Worm (Caenorhabditis elegans) whole organism, L4 larva: ENCODE measurements around the gene K09H11.15.

Experiments used
- R02D3.7 ChIP-seq: fragments of 150-350 bp; sonication (generic microtip); optimal IDR thresholded peaks from 3 replicates; lab custom pipeline; 2014; ENCODE audit warnings: missing biosample characterization, missing genetic modification characterization
- T20F7.1 ChIP-seq: fragments of 200-800 bp; sonication (Bioruptor generic); optimal IDR thresholded peaks from 2 replicates; lab custom pipeline; 2018; ENCODE audit warnings: mild to moderate bottlenecking, missing genetic modification characterization, missing compliant biosample characterization
- Y48G9A.11 ChIP-seq: fragments of 200-800 bp; sonication (Bioruptor generic); IDR thresholded peaks from 2 replicates; pipeline ENCODE4 v1.3.6; 2022; ENCODE audit warnings: missing genetic modification reagents, missing genetic modification characterization, missing compliant biosample characterization
- ZK337.2 ChIP-seq: fragments of 200-800 bp; sonication (Bioruptor generic); IDR thresholded peaks from 2 replicates; pipeline ENCODE4 v1.3.6; 2022; ENCODE audit warnings: missing genetic modification reagents, missing genetic modification characterization, missing compliant biosample characterization
- ZK546.5 ChIP-seq, 2 experiments: sonication (generic microtip); optimal IDR thresholded peaks; 2 replicates each; lab custom pipeline; 2017; ENCODE audit warnings: missing biosample characterization in 2 of 2, missing genetic modification characterization in 2 of 2
- aha-1 ChIP-seq: fragments of 150-350 bp; peaks from one replicate; lab custom pipeline; 2014; ENCODE audit warnings: missing biosample characterization, missing genetic modification characterization
- ama-1 ChIP-seq: fragments of 150-350 bp; optimal IDR thresholded peaks from 2 replicates; lab custom pipeline; 2014; ENCODE audit warnings: inconsistent platforms, mixed read lengths
- ceh-32 ChIP-seq: sonication (generic microtip); optimal IDR thresholded peaks from 2 replicates; lab custom pipeline; 2016; ENCODE audit warnings: mild to moderate bottlenecking, missing genetic modification characterization, missing compliant biosample characterization; ENCODE audit not compliant: poor library complexity
- cey-2 ChIP-seq: sonication (generic microtip); optimal IDR thresholded peaks from 3 replicates; lab custom pipeline; 2017; ENCODE audit warnings: missing genetic modification characterization, mild to moderate bottlenecking, missing compliant biosample characterization, antibody characterized with exemption, borderline replicate concordance; ENCODE audit not compliant: insufficient read depth
- daf-8 ChIP-seq: fragments of 200-800 bp; sonication (Bioruptor generic); IDR thresholded peaks from 2 replicates; pipeline ENCODE4 v1.3.6; 2022; ENCODE audit warnings: missing genetic modification characterization, missing compliant biosample characterization
- dmd-6 ChIP-seq: fragments of 200-800 bp; sonication (Bioruptor generic); IDR thresholded peaks from 2 replicates; pipeline ENCODE4 v1.3.6; 2022; ENCODE audit warnings: missing genetic modification reagents, missing genetic modification characterization, missing compliant biosample characterization
- dmd-9 ChIP-seq: fragments of 200-800 bp; sonication (Bioruptor generic); IDR thresholded peaks from 2 replicates; pipeline ENCODE4 v1.3.6; 2022; ENCODE audit warnings: missing genetic modification reagents, missing genetic modification characterization, missing compliant biosample characterization
- dpl-1 ChIP-seq: fragments of 150-350 bp; optimal IDR thresholded peaks from 2 replicates; lab custom pipeline; 2014; ENCODE audit warnings: missing biosample characterization, missing genetic modification reagents, missing genetic modification characterization
- duxl-1 ChIP-seq: sonication (generic microtip); optimal IDR thresholded peaks from 2 replicates; lab custom pipeline; 2016; ENCODE audit warnings: mild to moderate bottlenecking, missing genetic modification characterization, moderate library complexity, missing compliant biosample characterization; ENCODE audit not compliant: poor library complexity
- dve-1 ChIP-seq: sonication (generic microtip); optimal IDR thresholded peaks from 2 replicates; lab custom pipeline; 2017; ENCODE audit warnings: antibody characterized with exemption, mild to moderate bottlenecking, missing genetic modification characterization, missing compliant biosample characterization; ENCODE audit not compliant: insufficient read depth
- egl-43 ChIP-seq: fragments of 200-800 bp; sonication (Bioruptor generic); IDR thresholded peaks from 2 replicates; pipeline ENCODE4 v1.3.6; 2022; ENCODE audit warnings: missing genetic modification reagents, missing genetic modification characterization, missing compliant biosample characterization
- gei-8 ChIP-seq: fragments of 200-800 bp; sonication (Bioruptor generic); optimal IDR thresholded peaks from 2 replicates; lab custom pipeline; 2018; ENCODE audit warnings: mild to moderate bottlenecking, missing genetic modification characterization, missing compliant biosample characterization
- hif-1 ChIP-seq, 2 experiments: sonication (generic microtip); optimal IDR thresholded peaks; 2 replicates each; lab custom pipeline; 2016 to 2017; ENCODE audit warnings: missing compliant biosample characterization in 2 of 2, missing genetic modification characterization in 2 of 2, missing genetic modification reagents in 2 of 2, missing genotype in 2 of 2, mild to moderate bottlenecking in 1 of 2
- hlh-11 ChIP-seq: fragments of 200-800 bp; sonication (Bioruptor generic); optimal IDR thresholded peaks from 2 replicates; lab custom pipeline; 2018; ENCODE audit warnings: mild to moderate bottlenecking, missing genetic modification characterization, missing compliant biosample characterization
- hlh-30 ChIP-seq: sonication (generic microtip); optimal IDR thresholded peaks from 2 replicates; lab custom pipeline; 2017; ENCODE audit warnings: antibody characterized with exemption, mild to moderate bottlenecking, missing genetic modification characterization, missing compliant biosample characterization; ENCODE audit not compliant: insufficient read depth
- hmg-1.1 ChIP-seq: fragments of 200-800 bp; sonication (Bioruptor generic); IDR thresholded peaks from 2 replicates; pipeline ENCODE4 v1.3.6; 2022; ENCODE audit warnings: missing genetic modification reagents, missing genetic modification characterization, missing compliant biosample characterization
- lin-29 ChIP-seq: fragments of 200-800 bp; sonication (Bioruptor generic); IDR thresholded peaks from 2 replicates; pipeline ENCODE4 v1.3.6; 2022; ENCODE audit warnings: missing genetic modification reagents, missing genetic modification characterization, missing compliant biosample characterization
- lsy-2 ChIP-seq, 2 experiments: fragments of 150-350 bp in 1 of 2; sonication (generic microtip) in 1 of 2; optimal IDR thresholded peaks; 2 replicates each; lab custom pipeline; 2014 to 2017; ENCODE audit warnings: missing biosample characterization in 2 of 2, missing genetic modification characterization in 2 of 2
- mep-1 ChIP-seq: fragments of 150-350 bp; sonication (generic microtip); optimal IDR thresholded peaks from 3 replicates; lab custom pipeline; 2014; ENCODE audit warnings: missing biosample characterization, missing genetic modification characterization
- mxl-3 ChIP-seq: fragments of 200-800 bp; sonication (Bioruptor generic); optimal IDR thresholded peaks from 2 replicates; lab custom pipeline; 2018; ENCODE audit warnings: mild to moderate bottlenecking, missing genetic modification characterization, missing compliant biosample characterization
- nhr-25 ChIP-seq: sonication (generic microtip); optimal IDR thresholded peaks from 2 replicates; lab custom pipeline; 2017; ENCODE audit warnings: missing genetic modification characterization, mild to moderate bottlenecking, missing compliant biosample characterization, antibody characterized with exemption, moderate library complexity, borderline replicate concordance; ENCODE audit not compliant: insufficient read depth
- nhr-28 ChIP-seq: fragments of 150-350 bp; optimal IDR thresholded peaks from 2 replicates; lab custom pipeline; 2014; ENCODE audit warnings: missing biosample characterization, missing genetic modification characterization
- nhr-42 ChIP-seq: fragments of 200-800 bp; sonication (Bioruptor generic); IDR thresholded peaks from 2 replicates; pipeline ENCODE4 v1.3.6; 2022; ENCODE audit warnings: missing genetic modification characterization, missing compliant biosample characterization
- nhr-48 ChIP-seq: sonication (generic microtip); optimal IDR thresholded peaks from 2 replicates; lab custom pipeline; 2016; ENCODE audit warnings: mild to moderate bottlenecking, missing genetic modification characterization, missing compliant biosample characterization
- pha-4 ChIP-seq, 2 experiments: fragments of 150-350 bp in 1 of 2; fragments of 200-800 bp in 1 of 2; sonication (Bioruptor generic) in 1 of 2; IDR thresholded peaks in 1 of 2; optimal IDR thresholded peaks in 1 of 2; 2 replicates each; pipeline versions ENCODE4 v1.3.6 to Lab custom; 2014 to 2022; ENCODE audit warnings: missing genetic modification characterization in 2 of 2, missing genetic modification reagents in 2 of 2, missing biosample characterization in 1 of 2, missing compliant biosample characterization in 1 of 2
- php-3 ChIP-seq: fragments of 200-800 bp; sonication (Bioruptor generic); IDR thresholded peaks from 2 replicates; pipeline ENCODE4 v1.3.6; 2022; ENCODE audit warnings: missing genetic modification reagents, missing genetic modification characterization, missing compliant biosample characterization
- sdz-12 ChIP-seq: fragments of 200-800 bp; sonication (Bioruptor generic); optimal IDR thresholded peaks from 2 replicates; lab custom pipeline; 2018; ENCODE audit warnings: mild to moderate bottlenecking, missing genetic modification characterization, missing compliant biosample characterization
- skn-1 ChIP-seq: fragments of 150-350 bp; optimal IDR thresholded peaks from 2 replicates; lab custom pipeline; 2014; ENCODE audit warnings: missing biosample characterization, missing genetic modification characterization
- tag-97 ChIP-seq: fragments of 200-800 bp; sonication (Bioruptor generic); IDR thresholded peaks from 2 replicates; pipeline ENCODE4 v1.3.6; 2022; ENCODE audit warnings: missing genetic modification characterization, missing compliant biosample characterization
- tra-1 ChIP-seq: fragments of 200-800 bp; sonication (Bioruptor generic); IDR thresholded peaks from 2 replicates; pipeline ENCODE4 v1.3.6; 2022; ENCODE audit warnings: missing genetic modification reagents, missing genetic modification characterization, missing compliant biosample characterization
- unc-62 ChIP-seq, 3 experiments: fragments of 150-350 bp in 1 of 3; sonication (generic microtip); optimal IDR thresholded peaks in 2 of 3; peaks in 1 of 3; 1 replicate in 1 of 3; 2 replicates in 2 of 3; lab custom pipeline; 2014 to 2017; ENCODE audit warnings: missing biosample characterization in 3 of 3, missing genetic modification characterization in 3 of 3, missing genetic modification reagents in 3 of 3, missing genotype in 1 of 3
- ztf-11 ChIP-seq: fragments of 150-350 bp; optimal IDR thresholded peaks from 2 replicates; lab custom pipeline; 2014; ENCODE audit warnings: missing biosample characterization, missing genetic modification characterization

The K09H11.15 gene

ce11 chrV:5712189-5712588, 18.5 kb downstream of the K09H11.15 start:
- TF ChIP-seq hmg-1.1 (GFP tag; lab: Robert Waterston, UW) (no peak), Y48G9A.11 (GFP tag; lab: Robert Waterston, UW) (peak; percentile 88), lin-29 (GFP tag; lab: Robert Waterston, UW) (no peak), nhr-42 (no peak), skn-1 (tag; lab: Kevin White, UChicago) (no peak), dmd-9 (GFP tag; lab: Robert Waterston, UW) (no peak), tra-1 (GFP tag; lab: Robert Waterston, UW) (no peak), ceh-32 (no peak), nhr-48 (tag; lab: Kevin White, UChicago) (no peak), duxl-1 (tag; lab: Kevin White, UChicago) (no peak), cey-2 (tag; lab: Kevin White, UChicago) (no peak), R02D3.7 (tag; lab: Kevin White, UChicago) (peak; percentile 54)

ce11 chrV:5708331-5708730, 22.4 kb downstream of the K09H11.15 start:
- TF ChIP-seq unc-62 (GFP tag; optimal IDR thresholded peaks at IDR 0.05 in 1 of 2; lab: Kevin White, UChicago) (peak in 1 of 2 experiments; percentile 52), unc-62 (tag; optimal IDR thresholded peaks at IDR 0.05; lab: Kevin White, UChicago) (no peak), ztf-11 (tag; lab: Kevin White, UChicago) (no peak)
- TF ChIP-seq, all 104 proteins: peak for 1

- no peak for TF ChIP-seq nhr-48 (tag; lab: Kevin White, UChicago)
- peak; percentile 47 for TF ChIP-seq aha-1 (tag; lab: Kevin White, UChicago)
These were observed 25.2 kb downstream of the K09H11.15 start, which contains the start of gene peli-1 for ce11 chrV:5705510-5705909. TSS of gene peli-1 (plus strand) at chrV:5705810.

- TF ChIP-seq ZK546.5 (tag; optimal IDR thresholded peaks at IDR 0.05; lab: Kevin White, UChicago) (no peak), egl-43 (no peak), tag-97 (GFP tag; lab: Robert Waterston, UW) (no peak), T20F7.1 (GFP tag; lab: Kevin White, UChicago) (no peak), lsy-2 (tag; optimal IDR thresholded peaks at IDR 0.05; lab: Kevin White, UChicago) (no peak), Y48G9A.11 (GFP tag; lab: Robert Waterston, UW) (no peak), dve-1 (no peak), sdz-12 (GFP tag; lab: Kevin White, UChicago) (no peak), php-3 (GFP tag; lab: Robert Waterston, UW) (no peak), dpl-1 (GFP tag; lab: Kevin White, UChicago) (no peak), gei-8 (no peak), R02D3.7 (tag; lab: Kevin White, UChicago) (no peak), daf-8 (GFP tag; lab: Robert Waterston, UW) (no peak), aha-1 (tag; lab: Kevin White, UChicago) (no peak), pha-4 (GFP tag; IDR thresholded peaks at IDR 0.05; lab: Robert Waterston, UW) (no peak), pha-4 (tag; optimal IDR thresholded peaks at IDR 0.05; lab: Kevin White, UChicago) (no peak), hlh-30 (no peak), mep-1 (no peak), tra-1 (GFP tag; lab: Robert Waterston, UW) (no peak), mxl-3 (no peak), hif-1 (tag; optimal IDR thresholded peaks at IDR 0.05; lab: Kevin White, UChicago) (no peak)
These were observed 26.2 kb downstream of the K09H11.15 start for ce11 chrV:5704467-5704866.

- TF ChIP-seq R02D3.7 (tag; lab: Kevin White, UChicago) (no peak), ama-1 (peak; percentile 73), nhr-28 (peak; percentile 52), nhr-25 (tag; lab: Kevin White, UChicago) (peak; percentile 38), daf-8 (GFP tag; lab: Robert Waterston, UW) (no peak), dmd-6 (GFP tag; lab: Robert Waterston, UW) (no peak), mxl-3 (peak; percentile 39), egl-43 (no peak), ZK337.2 (no peak), aha-1 (tag; lab: Kevin White, UChicago) (peak; percentile 89), hlh-11 (tag; lab: Kevin White, UChicago) (peak; percentile 68)
These were observed 29.6 kb downstream of the K09H11.15 start for ce11 chrV:5701106-5701505.
